Worm (Caenorhabditis elegans) whole organism, dauer: ENCODE data around the gene nhx-9.

Source experiments
- unc-62 ChIP-seq: sonication (generic microtip); optimal IDR thresholded peaks from 2 replicates; lab custom pipeline; 2017; ENCODE audit warnings: missing biosample characterization, missing genetic modification reagents, missing genetic modification characterization

nhx-9 gene

DNA sequence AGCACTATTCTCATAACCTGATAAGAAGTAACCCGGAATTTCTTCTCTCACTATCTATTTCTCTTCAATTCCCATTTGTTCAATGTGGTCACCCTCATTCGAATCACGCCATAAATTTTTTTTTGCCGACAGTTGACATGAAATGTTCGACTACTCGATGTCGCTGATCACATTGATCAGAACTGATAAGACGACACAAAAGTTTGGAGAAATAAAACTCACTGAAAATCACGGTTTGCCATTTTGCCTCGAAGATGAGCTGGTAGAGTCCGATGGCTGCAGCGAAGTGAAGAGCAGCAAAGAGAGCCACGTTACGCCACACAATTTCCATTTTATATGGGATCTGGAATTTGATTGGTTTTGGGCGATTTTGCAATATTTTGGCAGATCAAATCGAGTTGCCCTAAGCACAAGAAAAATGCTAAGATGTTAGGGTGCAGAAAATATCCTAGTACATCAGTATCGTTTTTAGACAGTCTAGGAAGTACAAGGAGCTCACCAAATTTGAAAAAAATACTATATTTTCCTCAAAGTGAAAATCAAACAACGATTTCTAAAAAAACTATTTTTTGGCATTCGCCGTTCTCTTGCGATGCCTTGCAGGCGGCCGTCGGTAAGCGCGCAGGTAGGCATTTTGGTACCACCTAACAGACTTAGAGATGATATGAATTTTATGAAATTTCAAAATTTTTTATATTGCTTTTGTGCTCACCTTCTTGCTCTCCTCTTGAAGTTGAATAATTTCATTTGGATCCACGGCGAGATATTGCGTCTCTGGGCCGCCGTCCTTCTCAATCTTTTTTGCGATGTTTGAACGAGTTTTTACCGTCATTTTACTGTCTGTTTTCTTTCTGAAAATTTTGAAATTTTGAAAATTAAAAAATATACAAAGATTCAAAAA is 15.6 kb upstream of the nhx-9 start, which contains the start of gene fat-6:
Gene fat-6, minus strand, starts transcription at position 851 of the 901 bp plus-strand sequence.
- no peak for TF ChIP-seq unc-62

ce11 chrIV:11915768-11916453 is 14.8 kb upstream of the nhx-9 start, which contains the start of gene ZK822.9:
Gene ZK822.9, plus strand, starts transcription at chrIV:11915947.
- no peak for TF ChIP-seq unc-62

ce11 chrIV:11916907-11917306 is 13.8 kb upstream of the nhx-9 start, which contains the start of gene ZK822.10:
Gene ZK822.10, plus strand, starts transcription at chrIV:11917137.
- no peak for TF ChIP-seq unc-62

DNA sequence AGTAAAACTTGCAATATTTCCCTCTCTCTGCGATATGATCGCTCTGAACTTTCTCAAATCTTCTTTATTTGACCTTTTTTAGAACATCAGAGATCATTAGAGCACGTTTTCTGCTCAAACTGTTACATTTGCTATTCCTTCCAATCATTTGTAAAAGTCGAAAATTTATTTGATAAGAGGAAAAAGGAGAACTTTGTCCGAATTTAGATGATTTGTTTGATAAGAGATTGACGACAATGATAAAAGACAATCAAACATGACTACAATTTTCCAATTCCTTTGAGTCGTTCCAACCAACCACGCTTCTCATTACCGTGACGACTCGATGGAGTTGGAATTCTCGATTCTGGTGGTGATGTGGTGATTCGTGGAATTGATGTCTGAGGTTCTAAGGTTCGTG is 12.8 kb upstream of the nhx-9 start:
- no peak for TF ChIP-seq unc-62

DNA sequence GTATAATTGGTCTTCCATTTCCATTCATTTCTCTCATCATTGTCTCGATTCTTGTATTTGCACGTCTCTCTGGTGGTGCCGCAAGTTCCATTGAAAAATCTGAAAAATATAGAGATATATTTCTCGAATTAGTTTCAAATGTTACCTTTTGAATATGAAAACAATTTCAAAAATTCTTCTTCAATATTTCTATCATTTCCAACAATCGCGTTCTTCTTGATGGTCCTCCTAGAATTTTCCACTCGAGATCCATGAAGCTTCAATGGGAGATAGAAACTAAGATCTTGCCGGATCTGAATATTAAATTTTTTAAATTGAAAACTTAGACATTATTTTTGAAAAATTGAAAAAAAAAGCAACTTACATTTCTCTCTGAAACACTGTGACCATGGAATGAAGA is 11.6 kb upstream of the nhx-9 start:
- no peak for TF ChIP-seq unc-62

DNA sequence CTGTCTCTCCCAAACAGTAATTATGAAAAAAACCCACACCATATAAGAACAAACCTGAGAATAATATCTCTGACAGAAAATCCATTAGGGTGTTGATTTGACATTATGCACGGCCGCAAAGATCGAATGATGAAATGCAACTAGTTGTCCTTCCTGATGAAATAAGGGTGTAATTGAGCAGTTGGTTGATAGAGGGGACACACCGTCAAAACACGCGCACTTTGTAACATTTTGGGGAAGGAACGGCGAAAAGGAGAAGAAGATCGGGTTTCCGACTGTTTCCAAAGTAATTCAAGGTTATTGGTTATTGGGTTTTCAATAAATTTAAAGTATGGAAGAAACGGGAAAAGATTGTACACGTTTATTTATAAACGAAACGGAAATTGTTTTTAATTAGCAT is 8.7 kb upstream of the nhx-9 start, which contains the start of gene ZK822.1:
Gene ZK822.1, minus strand, starts transcription at position 121 of the 400 bp plus-strand sequence.
- TF ChIP-seq unc-62, result no peak

DNA sequence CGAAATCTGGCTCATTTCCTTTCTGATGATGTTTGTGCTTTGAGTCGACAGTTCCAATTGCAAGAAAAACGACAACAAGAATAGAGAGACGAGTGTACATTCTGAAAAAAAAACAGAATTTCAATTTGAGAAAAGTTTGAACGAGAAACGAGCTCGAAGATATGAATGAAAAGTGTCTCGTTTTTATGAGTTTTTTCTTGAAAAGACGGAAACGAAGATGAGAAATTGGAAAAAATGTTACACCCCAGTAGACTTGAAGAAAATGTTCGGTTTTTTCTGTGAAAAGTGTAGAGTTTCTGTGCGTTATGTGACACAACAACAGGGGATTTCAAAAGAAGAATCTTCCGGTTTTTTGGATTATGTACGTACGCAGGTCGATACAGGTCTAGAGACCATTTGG is 7.6 kb upstream of the nhx-9 start, which contains the start of gene srlf-31:
Gene srlf-31, minus strand, starts transcription at position 101 of the 400 bp plus-strand sequence.
- TF ChIP-seq unc-62, result no peak

DNA sequence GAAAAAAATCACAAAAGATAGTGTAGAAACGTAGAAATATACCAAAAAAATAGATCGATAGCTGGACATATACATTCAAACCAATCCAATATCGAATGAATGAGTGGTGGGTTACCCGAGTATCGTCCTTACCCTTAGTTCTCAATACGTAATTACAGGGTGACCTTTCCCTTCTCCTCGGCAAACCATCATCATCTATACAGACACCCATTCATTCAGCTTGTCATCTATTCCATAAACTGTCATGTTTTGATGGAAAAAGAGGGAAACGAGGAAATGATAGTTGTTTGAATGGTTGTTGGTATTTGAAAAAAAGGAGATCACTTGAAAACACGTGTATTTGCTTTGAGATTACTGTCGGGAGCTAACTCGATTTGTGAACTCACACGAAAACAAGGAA is 6.6 kb upstream of the nhx-9 start:
- TF ChIP-seq unc-62, result no peak

ce11 chrIV:11925346-11926075 is 5.2 kb upstream of the nhx-9 start, which contains the start of the genes srlf-33 and srlf-32:
Gene srlf-33, minus strand, starts transcription at chrIV:11925446.
Gene srlf-32, plus strand, starts transcription at chrIV:11926025.
- no peak for TF ChIP-seq unc-62

- TF ChIP-seq unc-62, result no peak
Observed at ce11 chrIV:11928388-11928787, 2.3 kb upstream of the nhx-9 start.

DNA sequence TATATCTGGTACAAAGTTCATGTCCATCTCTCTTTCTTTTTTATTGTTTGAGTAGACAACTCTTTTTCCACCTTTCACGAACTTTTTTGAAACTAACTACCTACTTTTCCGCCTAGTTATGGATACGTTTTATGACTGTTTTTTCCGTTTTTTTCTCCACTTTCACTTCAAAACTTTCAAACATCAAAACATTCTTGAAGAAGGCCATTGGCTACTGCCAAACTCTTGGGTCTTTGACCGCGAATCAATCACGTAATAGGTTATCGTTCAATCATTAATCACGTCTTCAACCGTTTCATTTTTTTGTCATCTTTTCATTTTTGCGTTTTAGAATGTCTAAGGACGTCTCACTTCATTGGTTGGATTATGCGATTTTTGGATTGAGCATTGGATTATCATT is 6.4 kb downstream of the nhx-9 start, which contains the start of gene slc-5A12:
Gene slc-5A12, plus strand, starts transcription at position 333 of the 400 bp plus-strand sequence.
- TF ChIP-seq unc-62, result no peak

DNA sequence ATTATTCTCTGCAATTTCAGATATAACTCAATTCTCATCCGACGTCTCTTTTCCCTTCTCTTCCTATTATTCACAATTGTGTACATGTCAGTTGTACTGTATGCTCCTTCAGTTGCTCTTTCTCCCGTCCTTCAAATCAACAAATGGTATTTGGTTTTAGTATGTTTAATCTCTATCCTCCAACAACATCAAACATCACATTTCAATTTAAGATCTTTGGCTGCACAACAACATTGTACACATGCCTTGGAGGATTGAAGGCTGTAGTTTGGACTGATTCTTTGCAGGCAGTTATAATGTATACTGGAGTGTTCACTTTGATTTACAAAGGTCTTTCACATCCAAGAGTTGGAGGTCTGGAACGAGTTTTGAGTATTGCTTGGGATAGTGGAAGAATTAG is 7.9 kb downstream of the nhx-9 start:
- TF ChIP-seq unc-62, result no peak

- no peak for TF ChIP-seq unc-62
Observed at ce11 chrIV:11942313-11942712, 11.6 kb downstream of the nhx-9 start, which contains the start of gene ZK829.1. Gene ZK829.1, minus strand, starts transcription at chrIV:11942413.

- TF ChIP-seq unc-62, result no peak
Observed at ce11 chrIV:11945621-11946020, 14.9 kb downstream of the nhx-9 start, which contains the start of gene ZK829.3. Gene ZK829.3, minus strand, starts transcription at chrIV:11945721.

DNA sequence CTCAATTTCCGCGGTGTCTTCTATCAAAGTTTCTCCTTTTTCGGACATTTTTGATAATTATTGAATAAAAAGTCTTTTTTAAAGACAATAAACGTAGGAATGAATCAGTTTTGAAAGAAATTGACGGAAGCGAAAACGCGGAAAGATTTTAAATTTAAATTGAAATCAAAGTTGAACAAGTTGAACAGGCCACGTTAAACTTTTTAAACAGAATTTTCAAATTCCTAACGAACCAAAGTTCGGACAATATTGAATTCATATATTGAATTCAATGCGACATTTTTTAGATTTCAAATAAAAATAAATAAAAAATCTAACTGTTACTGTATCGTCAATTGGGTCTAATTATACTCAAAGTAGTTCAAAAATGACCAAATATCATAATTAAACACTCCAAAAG is 19.0 kb downstream of the nhx-9 start, which contains the start of gene hdl-1:
Gene hdl-1, minus strand, starts transcription at position 101 of the 400 bp plus-strand sequence.
- no peak for TF ChIP-seq unc-62

DNA sequence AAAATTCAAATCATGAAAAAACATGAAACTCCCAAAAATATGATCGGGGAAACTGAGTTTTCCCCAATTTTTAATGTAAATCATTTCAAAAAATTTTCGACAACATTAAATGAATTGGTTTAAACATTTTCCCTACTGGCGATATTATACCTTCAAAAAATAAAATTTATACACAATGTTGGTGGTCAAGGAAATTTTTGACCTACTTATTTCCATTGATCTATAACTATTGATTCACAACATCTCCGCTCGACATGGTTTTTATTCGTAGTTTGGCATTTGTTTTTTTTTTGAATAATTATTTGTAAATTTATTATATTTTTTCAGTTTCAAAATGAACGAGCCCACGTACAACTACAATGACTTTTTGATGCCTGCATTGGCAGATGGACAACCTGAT is 19.6 kb downstream of the nhx-9 start, which contains the start of gene tbx-36:
Gene tbx-36, plus strand, starts transcription at position 301 of the 400 bp plus-strand sequence.
- no peak for TF ChIP-seq unc-62
